Fruit fly (Drosophila melanogaster): ENCODE measurements around the gene Strump.
A peak's percentile ranks its signal among the peaks of the same experiment; 100 is the strongest.

Gene Strump

dm6 chr3L:16147819-16148236 is 26.0 kb downstream of the Strump start (continued):
- TF ChIP-seq Hr51 (GFP tag; optimal IDR thresholded peaks at IDR 0.05) (peak in 1 of 2 experiments; percentile 40), HmgZ (tag; optimal IDR thresholded peaks at IDR 0.05) (no peak), CG11398 (GFP tag; optimal IDR thresholded peaks at IDR 0.05) (no peak), crc (GFP tag; optimal IDR thresholded peaks at IDR 0.05) (no peak), schlank (tag; optimal IDR thresholded peaks at IDR 0.05) (no peak), Asciz (GFP tag; optimal IDR thresholded peaks at IDR 0.05) (peak; percentile 19), CG14860 (GFP tag; IDR thresholded peaks at IDR 0.05; ENCODE audit: partially characterized antibody) (no peak), Six4 (GFP tag; optimal IDR thresholded peaks at IDR 0.05) (no peak), CG15601 (tag; optimal IDR thresholded peaks at IDR 0.05) (peak; percentile 9), crol (GFP tag; IDR thresholded peaks at IDR 0.05) (no peak), CG11247 (GFP tag; IDR thresholded peaks at IDR 0.05) (no peak), lab (GFP tag; optimal IDR thresholded peaks at IDR 0.05) (peak; percentile 53), Stat92E (GFP tag; optimal IDR thresholded peaks at IDR 0.05) (no peak), dm (GFP tag; optimal IDR thresholded peaks at IDR 0.05) (no peak), CG10274 (GFP tag; optimal IDR thresholded peaks at IDR 0.05) (peak; percentile 1), Sox100B (GFP tag; optimal IDR thresholded peaks at IDR 0.05) (peak; percentile 40), vnd (GFP tag; IDR thresholded peaks at IDR 0.05; ENCODE audit: partially characterized antibody) (no peak), Sox102F (GFP tag; optimal IDR thresholded peaks at IDR 0.05) (peak; percentile 29), zfh2 (GFP tag; optimal IDR thresholded peaks at IDR 0.05) (no peak), CG8924 (tag; optimal IDR thresholded peaks at IDR 0.05) (peak; percentile 27), CG10959 (GFP tag; IDR thresholded peaks at IDR 0.05) (no peak), en (GFP tag; optimal IDR thresholded peaks at IDR 0.05) (no peak), hth (optimal IDR thresholded peaks at IDR 0.05) (no peak), al (GFP tag; IDR thresholded peaks at IDR 0.05) (no peak), Dref (GFP tag; IDR thresholded peaks at IDR 0.05) (no peak), CkIIα-i1 (GFP tag; IDR thresholded peaks at IDR 0.05) (no peak), CG7745 (tag; optimal IDR thresholded peaks at IDR 0.05) (no peak), CHES-1-like (GFP tag; optimal IDR thresholded peaks at IDR 0.05) (no peak), Pdp1 (GFP tag; optimal IDR thresholded peaks at IDR 0.05) (no peak), HHEX (GFP tag; optimal IDR thresholded peaks at IDR 0.05) (peak; percentile 1), Deaf1 (tag; optimal IDR thresholded peaks at IDR 0.05) (no peak), CG14441 (GFP tag; IDR thresholded peaks at IDR 0.05) (no peak), CG1603 (tag; optimal IDR thresholded peaks at IDR 0.05) (no peak), inv (GFP tag; IDR thresholded peaks at IDR 0.05; ENCODE audit: partially characterized antibody) (no peak), CG30403 (GFP tag; optimal IDR thresholded peaks at IDR 0.05) (peak; percentile 56), CG17829 (tag; optimal IDR thresholded peaks at IDR 0.05) (no peak), gt (GFP tag; IDR thresholded peaks at IDR 0.05) (no peak), E2f2 (GFP tag; IDR thresholded peaks at IDR 0.05) (0 out of 2 replicates have a peak, but pooled peaks have one; percentile 9), gsb (GFP tag; IDR thresholded peaks at IDR 0.05) (no peak), CG9609 (GFP tag; optimal IDR thresholded peaks at IDR 0.05) (no peak), Neu2 (GFP tag; optimal IDR thresholded peaks at IDR 0.05; ENCODE audit: borderline replicate concordance) (no peak), CG14667 (GFP tag; IDR thresholded peaks at IDR 0.05) (no peak), CG5180 (GFP tag; optimal IDR thresholded peaks at IDR 0.05) (peak; percentile 17), CG17612 (GFP tag; IDR thresholded peaks at IDR 0.05) (no peak), CG12299 (tag; optimal IDR thresholded peaks at IDR 0.05) (no peak), CG7357 (GFP tag; IDR thresholded peaks at IDR 0.05) (no peak), CG2889 (GFP tag; IDR thresholded peaks at IDR 0.05) (no peak), scrt (GFP tag; optimal IDR thresholded peaks at IDR 0.05) (no peak), sc (optimal IDR thresholded peaks at IDR 0.05) (no peak), sc (GFP tag; optimal IDR thresholded peaks at IDR 0.05) (no peak), CG5953 (GFP tag; IDR thresholded peaks at IDR 0.05) (no peak), Sin3A (optimal IDR thresholded peaks at IDR 0.05) (no peak)
